Worm (Caenorhabditis elegans): ENCODE results near the gene kel-1.

kel-1 gene

DNA sequence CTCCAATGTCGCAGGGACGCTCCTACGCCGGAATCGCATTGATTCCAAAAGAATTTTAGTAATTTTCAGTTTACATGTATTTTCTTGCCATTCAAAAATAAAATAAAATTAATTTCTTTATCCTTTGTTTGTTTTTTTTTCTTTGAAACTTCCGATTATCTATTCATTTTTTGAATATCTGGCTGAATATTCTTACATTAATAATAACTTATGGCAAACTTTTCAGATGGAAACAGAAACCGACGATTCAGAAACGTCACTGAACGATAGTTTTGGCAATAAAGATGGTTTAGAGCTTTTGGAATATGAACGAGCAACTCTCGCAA is 7.2 kb downstream of the kel-1 start, which contains the start of gene xpf-1:
TSS of gene xpf-1 (plus strand) at position 227 of the 326 bp plus-strand sequence.
- TF ChIP-seq hmg-1.1 (GFP tag; IDR thresholded peaks at IDR 0.05) (no peak), nhr-237 (tag; optimal IDR thresholded peaks at IDR 0.05) (no peak), zag-1 (tag; optimal IDR thresholded peaks at IDR 0.05) (no peak), skn-1 (tag; optimal IDR thresholded peaks at IDR 0.05) (no peak), saeg-2 (GFP tag; IDR thresholded peaks at IDR 0.05) (no peak), Y75B8A.6 (GFP tag; IDR thresholded peaks at IDR 0.05) (no peak), ceh-20 (GFP tag; IDR thresholded peaks at IDR 0.05) (no peak), zfp-2 (tag; optimal IDR thresholded peaks at IDR 0.05) (no peak), Y105C5A.15 (GFP tag; IDR thresholded peaks at IDR 0.05) (no peak), sdz-12 (GFP tag; optimal IDR thresholded peaks at IDR 0.05) (no peak), madf-5 (GFP tag; IDR thresholded peaks at IDR 0.05) (no peak), lin-29 (GFP tag; IDR thresholded peaks at IDR 0.05) (no peak), hif-1 (tag; optimal IDR thresholded peaks at IDR 0.05) (no peak), pha-4 (GFP tag; IDR thresholded peaks at IDR 0.05) (no peak), pha-4 (tag; optimal IDR thresholded peaks at IDR 0.05) (no peak), spr-3 (GFP tag; optimal IDR thresholded peaks at IDR 0.05) (no peak), T20F7.1 (GFP tag; optimal IDR thresholded peaks at IDR 0.05) (no peak)

DNA sequence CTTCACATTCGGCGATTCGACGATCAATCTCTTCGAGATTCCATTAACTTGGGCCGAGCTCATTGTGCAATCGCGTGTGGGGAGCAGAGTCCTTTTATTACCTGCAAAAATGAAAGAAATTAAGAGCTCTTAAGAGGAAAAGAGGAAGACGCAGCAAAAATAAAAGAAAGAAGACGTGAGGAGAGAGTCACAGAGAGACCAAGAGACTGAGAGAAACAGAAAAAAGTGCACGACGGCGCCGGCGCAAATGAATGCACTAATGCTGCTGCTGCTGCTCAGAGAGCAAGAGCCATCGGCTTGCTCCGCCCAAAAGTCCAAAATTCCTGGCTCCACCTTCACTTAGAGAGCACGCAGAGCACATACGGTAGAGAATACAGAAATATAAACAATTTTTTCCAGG is 11.5 kb downstream of the kel-1 start, which contains the start of gene inos-1:
TSS of gene inos-1 (minus strand) at position 101 of the 400 bp plus-strand sequence.
- no peak for TF ChIP-seq nhr-237 (tag; optimal IDR thresholded peaks at IDR 0.05)
- TF ChIP-seq lin-29 (GFP tag; IDR thresholded peaks at IDR 0.05): no peak
- TF ChIP-seq lin-1 (GFP tag; IDR thresholded peaks at IDR 0.05): no peak
- no peak for TF ChIP-seq ZK337.2 (GFP tag; IDR thresholded peaks at IDR 0.05)
- no peak for TF ChIP-seq R02D3.7 (tag; optimal IDR thresholded peaks at IDR 0.05)
- TF ChIP-seq unc-62 (GFP tag; optimal IDR thresholded peaks at IDR 0.05 in 1 of 2): no peak
- TF ChIP-seq unc-62 (tag; optimal IDR thresholded peaks at IDR 0.05): no peak
- TF ChIP-seq ceh-28 (tag; optimal IDR thresholded peaks at IDR 0.05): no peak
- TF ChIP-seq nhr-111 (GFP tag; optimal IDR thresholded peaks at IDR 0.05): no peak
- no peak for TF ChIP-seq php-3 (GFP tag; IDR thresholded peaks at IDR 0.05)
- TF ChIP-seq lir-3 (tag; optimal IDR thresholded peaks at IDR 0.05): no peak
- TF ChIP-seq F26F4.8 (GFP tag; conservative IDR thresholded peaks at IDR 0.05): no peak
- no peak for TF ChIP-seq lin-13 (GFP tag; optimal IDR thresholded peaks at IDR 0.05)
- no peak for TF ChIP-seq egl-27 (tag; optimal IDR thresholded peaks at IDR 0.05)
- no peak for TF ChIP-seq F44E2.7 (GFP tag; IDR thresholded peaks at IDR 0.05)
- no peak for TF ChIP-seq unc-39 (tag; optimal IDR thresholded peaks at IDR 0.05)
- TF ChIP-seq madf-9 (GFP tag; conservative IDR thresholded peaks at IDR 0.05): no peak
- TF ChIP-seq nhr-102 (tag; optimal IDR thresholded peaks at IDR 0.05): no peak
- no peak for TF ChIP-seq aly-2 (tag; optimal IDR thresholded peaks at IDR 0.05)
- TF ChIP-seq set-16 (GFP tag; IDR thresholded peaks at IDR 0.05): no peak

DNA sequence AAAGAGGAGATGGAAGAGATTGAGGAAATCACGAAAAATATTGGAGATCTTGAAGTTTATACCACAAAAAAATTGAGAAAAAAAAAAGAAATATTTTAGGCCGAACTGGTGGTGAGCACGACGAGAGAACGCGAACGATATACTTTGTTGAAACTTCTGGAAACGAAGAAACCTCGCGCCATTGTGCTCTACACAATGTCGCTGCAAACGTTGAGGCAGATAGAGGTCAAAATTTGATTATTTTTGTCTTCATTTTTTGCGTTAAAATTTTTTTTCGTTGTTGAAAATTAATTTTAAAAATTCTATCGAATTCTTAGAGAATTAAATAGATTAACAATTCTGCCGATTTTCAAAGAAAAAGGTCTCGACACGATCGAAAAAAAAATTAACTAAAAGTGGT is 11.9 kb downstream of the kel-1 start:
- no peak for TF ChIP-seq dpl-1 (GFP tag; optimal IDR thresholded peaks at IDR 0.05)
- TF ChIP-seq daf-19 (GFP tag; conservative IDR thresholded peaks at IDR 0.05): no peak
- no peak for TF ChIP-seq hlh-11 (tag; optimal IDR thresholded peaks at IDR 0.05)
- TF ChIP-seq lin-13 (GFP tag; optimal IDR thresholded peaks at IDR 0.05): no peak
- no peak for TF ChIP-seq mxl-3 (GFP tag; optimal IDR thresholded peaks at IDR 0.05)
- TF ChIP-seq ztf-11 (tag; optimal IDR thresholded peaks at IDR 0.05): no peak
- no peak for TF ChIP-seq arid-1 (GFP tag; conservative IDR thresholded peaks at IDR 0.05)
- TF ChIP-seq lin-39 (tag; optimal IDR thresholded peaks at IDR 0.05): no peak
